Fruit fly (Drosophila melanogaster): ENCODE results near the gene CG32706.
A peak's percentile ranks its signal among the peaks of the same experiment; 100 is the strongest.

The CG32706 gene

DNA sequence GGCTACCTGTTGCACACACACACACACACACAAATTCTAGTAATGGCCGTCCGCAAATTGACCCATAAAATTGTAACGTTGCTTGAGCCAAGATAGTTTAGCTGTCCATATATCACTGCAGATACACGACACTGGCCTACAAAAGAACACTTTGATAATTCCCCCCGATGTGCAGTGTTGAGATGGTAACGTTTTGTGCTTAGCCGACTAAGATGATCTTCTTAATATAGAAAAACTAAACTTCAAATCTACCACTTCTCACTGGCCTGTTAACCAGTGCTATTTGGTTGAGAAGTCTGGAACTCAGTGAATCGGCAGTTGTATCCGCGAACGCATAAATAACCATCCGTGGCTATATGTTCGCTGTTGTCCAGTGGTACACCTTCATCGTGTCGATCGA, 18.1 kb upstream of the CG32706 start (continued):
- peak; percentile 36 for TF ChIP-seq CG8632 (GFP tag; optimal IDR thresholded peaks at IDR 0.05)
- TF ChIP-seq CG11294 (GFP tag; IDR thresholded peaks at IDR 0.05): peak; percentile 50; the same call in 1 of the 2 replicates
- TF ChIP-seq CG16779 (tag; optimal IDR thresholded peaks at IDR 0.05): peak; percentile 41
- no peak for TF ChIP-seq Ets21C (GFP tag; optimal IDR thresholded peaks at IDR 0.05)
- TF ChIP-seq dac (GFP tag; optimal IDR thresholded peaks at IDR 0.05): peak; percentile 32
- peak; percentile 38 for TF ChIP-seq CG4318 (GFP tag; optimal IDR thresholded peaks at IDR 0.05)
- peak; percentile 4 for TF ChIP-seq CG34406 (GFP tag; optimal IDR thresholded peaks at IDR 0.05)
- TF ChIP-seq CG6276 (GFP tag; optimal IDR thresholded peaks at IDR 0.05): peak; percentile 54
- peak; percentile 74 for TF ChIP-seq CG32006 (GFP tag; optimal IDR thresholded peaks at IDR 0.05)
- peak; percentile 79 for TF ChIP-seq dsx (GFP tag; optimal IDR thresholded peaks at IDR 0.05; ENCODE audit: poor library complexity, severe bottlenecking)
- peak; percentile 34 for TF ChIP-seq acj6 (GFP tag; optimal IDR thresholded peaks at IDR 0.05)
- no peak for TF ChIP-seq CG11902 (GFP tag; optimal IDR thresholded peaks at IDR 0.05)
- no peak for TF ChIP-seq Met (GFP tag; optimal IDR thresholded peaks at IDR 0.05)
- TF ChIP-seq Hr38 (GFP tag; optimal IDR thresholded peaks at IDR 0.05): no peak
- TF ChIP-seq Eip93F (GFP tag; optimal IDR thresholded peaks at IDR 0.05): no peak
- TF ChIP-seq achi (GFP tag; optimal IDR thresholded peaks at IDR 0.05): peak; percentile 64
- TF ChIP-seq Sox14 (GFP tag; optimal IDR thresholded peaks at IDR 0.05): peak; percentile 53
- TF ChIP-seq Hr4 (GFP tag; optimal IDR thresholded peaks at IDR 0.05): peak; percentile 33
- TF ChIP-seq CG3032 (tag; optimal IDR thresholded peaks at IDR 0.05): peak; percentile 71
- peak; percentile 69 for TF ChIP-seq CG15336 (GFP tag; IDR thresholded peaks at IDR 0.05)
- no peak for TF ChIP-seq CG6854 (GFP tag; optimal IDR thresholded peaks at IDR 0.05)
- peak; percentile 49 for TF ChIP-seq CG7368 (GFP tag; optimal IDR thresholded peaks at IDR 0.05)
- TF ChIP-seq pdm3 (GFP tag; optimal IDR thresholded peaks at IDR 0.05): peak; percentile 55
- peak; percentile 65 for TF ChIP-seq CG6808 (GFP tag; optimal IDR thresholded peaks at IDR 0.05)

DNA sequence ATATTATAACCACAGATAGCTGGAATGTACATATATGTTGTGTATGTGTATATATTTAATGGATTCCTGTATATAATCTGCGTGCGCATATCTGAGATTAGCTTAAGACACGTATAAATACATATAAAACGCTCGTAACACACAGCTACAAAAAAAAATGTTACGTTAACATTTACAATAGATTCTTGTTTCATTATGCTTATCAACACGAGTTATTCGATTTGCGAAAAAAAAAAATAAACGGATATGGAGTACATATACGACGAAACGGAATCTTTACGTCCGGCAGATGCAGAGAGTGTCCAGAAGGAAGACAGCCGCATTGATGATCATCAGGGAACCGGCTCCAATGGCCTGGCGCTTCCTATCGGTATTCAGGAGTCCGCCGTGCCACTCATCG, 15.6 kb upstream of the CG32706 start, which contains the start of gene CG10970:
TSS of gene CG10970 (minus strand) at position 101 of the 400 bp plus-strand sequence.
- TF ChIP-seq dsx (GFP tag; optimal IDR thresholded peaks at IDR 0.05; ENCODE audit: poor library complexity, severe bottlenecking): no peak
- no peak for TF ChIP-seq Lpt (GFP tag; optimal IDR thresholded peaks at IDR 0.05)
- TF ChIP-seq Met (GFP tag; optimal IDR thresholded peaks at IDR 0.05): no peak
- TF ChIP-seq CG10631 (GFP tag; optimal IDR thresholded peaks at IDR 0.05): no peak
- no peak for TF ChIP-seq CG4318 (GFP tag; optimal IDR thresholded peaks at IDR 0.05)
- TF ChIP-seq net (GFP tag; optimal IDR thresholded peaks at IDR 0.05): no peak

- TF ChIP-seq CG8119 (GFP tag; IDR thresholded peaks at IDR 0.05) (no peak), CG6808 (GFP tag; optimal IDR thresholded peaks at IDR 0.05) (no peak), Smox (GFP tag; optimal IDR thresholded peaks at IDR 0.05) (no peak), Sox102F (GFP tag; optimal IDR thresholded peaks at IDR 0.05) (no peak), net (GFP tag; optimal IDR thresholded peaks at IDR 0.05) (no peak), Hr4 (GFP tag; optimal IDR thresholded peaks at IDR 0.05) (no peak), CG8632 (GFP tag; optimal IDR thresholded peaks at IDR 0.05) (no peak)
Measured at dm6 chrX:9074040-9074439, 12.9 kb upstream of the CG32706 start.

DNA sequence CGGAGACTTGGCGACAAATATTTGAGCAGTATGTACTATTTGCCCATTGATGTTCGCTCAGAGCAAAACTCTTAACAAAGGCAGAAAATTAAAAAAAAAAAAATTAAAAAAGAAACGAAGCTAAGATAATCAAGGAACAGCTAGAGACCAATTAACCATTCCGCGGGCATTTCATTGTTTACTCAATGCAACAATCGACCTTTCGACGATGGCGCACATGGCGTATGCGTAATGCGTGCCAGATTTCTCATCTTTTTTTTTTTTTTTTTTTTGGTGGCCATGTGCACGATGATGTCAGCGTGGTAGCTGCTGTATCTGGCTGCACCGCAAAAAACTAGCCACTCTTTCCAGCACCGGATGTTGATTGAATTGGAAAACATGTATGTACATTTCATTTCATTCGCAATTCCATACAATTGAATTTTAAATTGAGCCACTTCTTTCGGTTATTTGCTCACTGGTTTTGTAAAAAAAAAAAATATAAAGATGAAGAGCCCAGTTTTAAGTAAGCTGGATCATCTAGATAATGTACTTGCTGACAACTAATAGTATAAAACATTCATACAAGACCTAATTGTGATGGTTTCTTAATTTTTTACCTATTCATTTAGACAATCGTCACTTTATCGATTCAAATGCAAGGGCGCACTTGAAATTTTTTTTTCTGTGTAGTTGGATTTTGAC, 11.1 kb upstream of the CG32706 start:
- TF ChIP-seq Sox15 (GFP tag; optimal IDR thresholded peaks at IDR 0.05) (peak; percentile 61), net (GFP tag; optimal IDR thresholded peaks at IDR 0.05) (peak; percentile 78), CG7368 (GFP tag; optimal IDR thresholded peaks at IDR 0.05) (peak; percentile 53), eg (GFP tag; IDR thresholded peaks at IDR 0.05) (peak; percentile 59; the same call in 2 of the 3 replicates), dac (GFP tag; optimal IDR thresholded peaks at IDR 0.05) (peak; percentile 27), Hr38 (GFP tag; optimal IDR thresholded peaks at IDR 0.05) (no peak), CG6163 (GFP tag; IDR thresholded peaks at IDR 0.05) (peak; percentile 38; the same call in 1 of the 3 replicates), svp (GFP tag) (peak; percentile 88), CG11294 (GFP tag; IDR thresholded peaks at IDR 0.05) (no peak), CG6792 (GFP tag; optimal IDR thresholded peaks at IDR 0.05) (peak; percentile 54), CG3032 (tag; optimal IDR thresholded peaks at IDR 0.05) (peak; percentile 42), Ets96B (tag; optimal IDR thresholded peaks at IDR 0.05) (no peak), CG16779 (tag; optimal IDR thresholded peaks at IDR 0.05) (peak; percentile 46), Sox14 (GFP tag; optimal IDR thresholded peaks at IDR 0.05) (peak; percentile 64), ss (GFP tag; optimal IDR thresholded peaks at IDR 0.05) (peak in 1 of 2 experiments; percentile 70), Hr4 (GFP tag; optimal IDR thresholded peaks at IDR 0.05) (peak; percentile 66), Blimp-1 (GFP tag; optimal IDR thresholded peaks at IDR 0.05) (peak; percentile 52), Lpt (GFP tag; optimal IDR thresholded peaks at IDR 0.05) (peak; percentile 53), fkh (GFP tag; optimal IDR thresholded peaks at IDR 0.05) (no peak), Smox (GFP tag; optimal IDR thresholded peaks at IDR 0.05) (peak; percentile 66), Eip93F (GFP tag; optimal IDR thresholded peaks at IDR 0.05) (peak; percentile 4), CG11762 (GFP tag; optimal IDR thresholded peaks at IDR 0.05; ENCODE audit: insufficient read depth) (peak; percentile 68), CG6854 (GFP tag; optimal IDR thresholded peaks at IDR 0.05) (no peak), Hr39 (GFP tag; optimal IDR thresholded peaks at IDR 0.05) (peak; percentile 66), lz (GFP tag; optimal IDR thresholded peaks at IDR 0.05) (peak; percentile 70)

Measured in whole organism, prepupa.